Fruit fly (Drosophila melanogaster) S2 (cell line): ENCODE measurements around the gene Trhn.

ENCODE experiments used
- CG8478 ChIP-seq: fragments of >200 bp; optimal IDR thresholded peaks from 2 replicates; lab custom pipeline; 2018
- CTCF ChIP-seq, 2 experiments: fragments of >200 bp; optimal IDR thresholded peaks; 2 replicates each; lab custom pipeline; 2018

DNA sequence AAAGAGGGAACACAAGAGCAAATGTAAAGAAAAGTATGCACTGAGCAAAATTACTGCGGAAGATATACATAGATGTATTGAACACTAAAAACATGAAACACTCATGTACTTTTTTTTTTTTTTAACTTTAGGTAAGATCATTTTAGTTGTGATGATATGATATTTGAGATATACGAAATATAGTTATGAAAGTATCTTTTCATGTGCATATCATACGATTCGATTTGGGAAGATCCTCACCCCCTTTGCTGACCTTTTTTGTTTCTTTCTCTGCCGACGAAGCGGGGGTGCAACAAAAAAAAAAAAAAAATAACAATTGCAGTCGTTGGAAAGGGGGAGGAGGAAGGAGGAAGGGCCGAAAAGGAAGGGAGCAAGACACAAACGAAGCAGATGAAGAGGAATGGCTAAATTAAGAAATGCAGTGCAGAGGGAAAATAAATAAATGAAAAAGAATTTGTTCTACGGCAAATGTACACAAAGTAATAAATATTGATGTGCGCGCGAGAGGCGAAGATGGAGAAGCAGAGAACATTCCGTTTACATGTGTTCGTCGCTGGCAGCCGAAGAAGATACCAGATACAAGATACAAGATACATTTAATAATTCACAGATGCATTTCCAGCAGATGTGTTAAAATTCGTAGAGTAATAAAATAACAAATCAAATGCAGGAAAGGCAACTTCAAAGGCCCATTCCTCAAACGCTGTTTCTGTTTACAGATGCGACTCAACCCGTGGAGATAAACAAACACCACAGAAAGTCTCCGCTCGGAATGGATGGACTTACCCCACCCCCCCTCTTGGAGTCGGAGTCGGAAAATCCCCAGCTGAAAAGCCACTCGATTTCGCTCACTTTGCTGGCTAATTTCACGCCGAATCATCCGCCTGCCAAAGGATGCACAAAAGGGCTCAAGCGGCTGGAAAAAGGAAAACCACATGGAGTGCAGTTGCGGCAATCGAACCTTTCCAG is 25.7 kb downstream of the Trhn start:
- no peak for TF ChIP-seq CG8478
- no peak for TF ChIP-seq CTCF (optimal IDR thresholded peaks at IDR 0.05; lab: Kevin White, UChicago)
